Worm (Caenorhabditis elegans) whole organism, L4/young adult: ENCODE results near the gene F17C11.22.

ENCODE experiments used
- W03F9.2 ChIP-seq: fragments of 150-350 bp; optimal IDR thresholded peaks from 2 replicates; lab custom pipeline; 2014; ENCODE audit warnings: missing biosample characterization, missing genetic modification characterization
- dao-5 ChIP-seq: sonication (generic microtip); optimal IDR thresholded peaks from 2 replicates; lab custom pipeline; 2016; ENCODE audit warnings: missing genotype, missing genetic modification characterization, moderate library complexity, missing compliant biosample characterization
- him-1 ChIP-seq: sonication (generic microtip); optimal IDR thresholded peaks from 2 replicates; lab custom pipeline; 2016; ENCODE audit warnings: missing genotype, missing genetic modification reagents, missing genetic modification characterization, missing compliant biosample characterization

ce11 chrV:10932411-10932810, 37.6 kb downstream of the F17C11.22 start, which contains the start of gene F58B4.5:
- no peak for TF ChIP-seq dao-5 (tag; lab: Kevin White, UChicago)
- peak; percentile 21 for TF ChIP-seq W03F9.2 (tag; lab: Kevin White, UChicago)
- TF ChIP-seq him-1, result no peak
